Worm (Caenorhabditis elegans) whole organism, late embryonic: ENCODE results near the gene C17E7.12.

Experiments
- C08G9.2 ChIP-seq: sonication (generic microtip); optimal IDR thresholded peaks from 2 replicates; lab custom pipeline; 2016; ENCODE audit warnings: mild to moderate bottlenecking, missing genetic modification characterization, moderate library complexity, missing compliant biosample characterization
- C38D4.7 ChIP-seq: fragments of 200-800 bp; sonication (Bioruptor generic); optimal IDR thresholded peaks from 2 replicates; lab custom pipeline; 2018; ENCODE audit warnings: mild to moderate bottlenecking, missing genetic modification characterization, moderate library complexity, missing compliant biosample characterization
- K02D7.2 ChIP-seq: sonication (generic microtip); optimal IDR thresholded peaks from 2 replicates; lab custom pipeline; 2017; ENCODE audit warnings: mild to moderate bottlenecking, missing genetic modification characterization, missing compliant biosample characterization
- K09A11.1 ChIP-seq: sonication (generic microtip); optimal IDR thresholded peaks from 2 replicates; lab custom pipeline; 2017; ENCODE audit warnings: antibody characterized with exemption, mild to moderate bottlenecking, missing genetic modification characterization, missing compliant biosample characterization; ENCODE audit not compliant: insufficient read depth
- Y22D7AL.16 ChIP-seq: sonication (generic microtip); optimal IDR thresholded peaks from 2 replicates; lab custom pipeline; 2016; ENCODE audit warnings: missing genetic modification characterization, missing compliant biosample characterization
- ama-1 ChIP-seq: fragments of 150-350 bp; optimal IDR thresholded peaks from 2 replicates; lab custom pipeline; 2014
- ceh-14 ChIP-seq: sonication (generic microtip); optimal IDR thresholded peaks from 2 replicates; lab custom pipeline; 2016; ENCODE audit warnings: missing genotype, missing genetic modification characterization, missing compliant biosample characterization
- ceh-18 ChIP-seq: sonication (generic microtip); optimal IDR thresholded peaks from 2 replicates; lab custom pipeline; 2016; ENCODE audit warnings: missing genetic modification characterization, missing compliant biosample characterization
- ceh-22 ChIP-seq: sonication (generic microtip); optimal IDR thresholded peaks from 2 replicates; lab custom pipeline; 2017; ENCODE audit warnings: missing biosample characterization, missing genetic modification characterization
- ceh-30 ChIP-seq: fragments of 150-350 bp; optimal IDR thresholded peaks from 2 replicates; lab custom pipeline; 2014; ENCODE audit warnings: missing biosample characterization, missing genetic modification characterization
- ceh-34 ChIP-seq: sonication (generic microtip); optimal IDR thresholded peaks from 2 replicates; lab custom pipeline; 2016; ENCODE audit warnings: mild to moderate bottlenecking, missing genetic modification characterization, missing compliant biosample characterization
- ceh-45 ChIP-seq: fragments of 200-800 bp; sonication (Bioruptor generic); IDR thresholded peaks from 2 replicates; pipeline ENCODE4 v1.3.6; 2022; ENCODE audit warnings: missing genetic modification reagents, missing genetic modification characterization, missing compliant biosample characterization
- ceh-48 ChIP-seq: sonication (generic microtip); optimal IDR thresholded peaks from 2 replicates; lab custom pipeline; 2016; ENCODE audit warnings: missing genetic modification characterization, inconsistent platforms, missing compliant biosample characterization
- che-1 ChIP-seq: sonication (generic microtip); optimal IDR thresholded peaks from 2 replicates; lab custom pipeline; 2016; ENCODE audit warnings: mild to moderate bottlenecking, missing genetic modification characterization, missing compliant biosample characterization
- dmd-4 ChIP-seq: sonication (generic microtip); optimal IDR thresholded peaks from 2 replicates; lab custom pipeline; 2016; ENCODE audit warnings: borderline replicate concordance, missing genetic modification characterization, missing compliant biosample characterization
- dve-1 ChIP-seq: sonication (generic microtip); optimal IDR thresholded peaks from 2 replicates; lab custom pipeline; 2017; ENCODE audit warnings: antibody characterized with exemption, mild to moderate bottlenecking, missing genetic modification characterization, missing compliant biosample characterization
- elt-2 ChIP-seq: sonication (generic microtip); optimal IDR thresholded peaks from 2 replicates; lab custom pipeline; 2016; ENCODE audit warnings: missing genetic modification reagents, missing genetic modification characterization, missing compliant biosample characterization
- eyg-1 ChIP-seq: sonication (generic microtip); optimal IDR thresholded peaks from 2 replicates; lab custom pipeline; 2016; ENCODE audit warnings: missing genotype, missing genetic modification characterization, missing compliant biosample characterization
- fax-1 ChIP-seq: sonication (generic microtip); optimal IDR thresholded peaks from 2 replicates; lab custom pipeline; 2016; ENCODE audit warnings: missing genotype, missing genetic modification characterization, missing compliant biosample characterization
- fkh-10 ChIP-seq: fragments of 150-350 bp; optimal IDR thresholded peaks from 2 replicates; lab custom pipeline; 2014; ENCODE audit warnings: missing biosample characterization, missing genetic modification reagents, missing genetic modification characterization
- hlh-13 ChIP-seq: fragments of 200-800 bp; sonication (Bioruptor generic); optimal IDR thresholded peaks from 2 replicates; lab custom pipeline; 2018; ENCODE audit warnings: mild to moderate bottlenecking, missing genetic modification characterization, missing compliant biosample characterization
- hlh-6 ChIP-seq: sonication (generic microtip); optimal IDR thresholded peaks from 2 replicates; lab custom pipeline; 2016; ENCODE audit warnings: missing genotype, missing genetic modification characterization, missing compliant biosample characterization
- hlh-8 ChIP-seq: sonication (generic microtip); optimal IDR thresholded peaks from 2 replicates; lab custom pipeline; 2016; ENCODE audit warnings: missing genotype, missing genetic modification characterization, missing compliant biosample characterization
- lim-6 ChIP-seq: sonication (generic microtip); optimal IDR thresholded peaks from 2 replicates; lab custom pipeline; 2016; ENCODE audit warnings: missing genetic modification characterization, missing compliant biosample characterization
- lin-11 ChIP-seq: fragments of 200-800 bp; sonication (Bioruptor generic); optimal IDR thresholded peaks from 2 replicates; lab custom pipeline; 2018; ENCODE audit warnings: mild to moderate bottlenecking, missing genetic modification characterization, missing compliant biosample characterization
- madf-2 ChIP-seq: sonication (generic microtip); optimal IDR thresholded peaks from 2 replicates; lab custom pipeline; 2017; ENCODE audit warnings: missing genetic modification characterization, missing compliant biosample characterization
- nhr-232 ChIP-seq: sonication (generic microtip); optimal IDR thresholded peaks from 2 replicates; lab custom pipeline; 2016; ENCODE audit warnings: missing genetic modification characterization, missing compliant biosample characterization
- odd-2 ChIP-seq: sonication (generic microtip); optimal IDR thresholded peaks from 2 replicates; lab custom pipeline; 2017; ENCODE audit warnings: antibody characterized with exemption, mild to moderate bottlenecking, missing genetic modification characterization, missing compliant biosample characterization
- pat-9 ChIP-seq: fragments of 200-800 bp; sonication (Bioruptor generic); optimal IDR thresholded peaks from 2 replicates; lab custom pipeline; 2018; ENCODE audit warnings: mild to moderate bottlenecking, missing genetic modification characterization, moderate library complexity, missing compliant biosample characterization
- pax-1 ChIP-seq: fragments of 150-350 bp; optimal IDR thresholded peaks from 2 replicates; lab custom pipeline; 2014; ENCODE audit warnings: missing biosample characterization, missing genetic modification characterization
- pha-4 ChIP-seq: fragments of 150-350 bp; optimal IDR thresholded peaks from 2 replicates; lab custom pipeline; 2018; ENCODE audit warnings: missing biosample characterization, missing genetic modification reagents, missing genetic modification characterization
- ref-2 ChIP-seq: sonication (generic microtip); optimal IDR thresholded peaks from 2 replicates; lab custom pipeline; 2016; ENCODE audit warnings: missing genetic modification characterization, missing compliant biosample characterization
- ttx-3 ChIP-seq: sonication (generic microtip); optimal IDR thresholded peaks from 2 replicates; lab custom pipeline; 2016; ENCODE audit warnings: missing genetic modification reagents, missing genetic modification characterization, missing compliant biosample characterization
- unc-42 ChIP-seq: sonication (generic microtip); optimal IDR thresholded peaks from 2 replicates; lab custom pipeline; 2016; ENCODE audit warnings: missing genotype, missing genetic modification characterization, missing compliant biosample characterization
- unc-86 ChIP-seq: sonication (generic microtip); optimal IDR thresholded peaks from 2 replicates; lab custom pipeline; 2016; ENCODE audit warnings: missing genetic modification characterization, missing compliant biosample characterization
- ztf-16 ChIP-seq: sonication (generic microtip); optimal IDR thresholded peaks from 2 replicates; lab custom pipeline; 2017; ENCODE audit warnings: missing genetic modification characterization, missing compliant biosample characterization

C17E7.12 gene

ce11 chrV:3877242-3877641, 14.6 kb downstream of the C17E7.12 start:
- TF ChIP-seq hlh-8 (tag; lab: Kevin White, UChicago) = no peak
- no peak for TF ChIP-seq ceh-18 (tag; lab: Kevin White, UChicago)
- TF ChIP-seq ceh-14 (tag; lab: Kevin White, UChicago) = no peak
- TF ChIP-seq Y22D7AL.16 (tag; lab: Kevin White, UChicago) = no peak

ce11 chrV:3874102-3874744, 17.6 kb downstream of the C17E7.12 start, which contains the start of gene nhr-158:
nhr-158 (minus strand) TSS chrV:3874152.
- TF ChIP-seq ceh-34 (tag; lab: Kevin White, UChicago) = no peak
- TF ChIP-seq K02D7.2 = no peak
- no peak for TF ChIP-seq ceh-45 (GFP tag; lab: Robert Waterston, UW)
- no peak for TF ChIP-seq C38D4.7 (GFP tag; lab: Kevin White, UChicago)
- no peak for TF ChIP-seq K09A11.1
- TF ChIP-seq ceh-18 (tag; lab: Kevin White, UChicago) = no peak
- no peak for TF ChIP-seq fkh-10 (GFP tag; lab: Kevin White, UChicago)
- no peak for TF ChIP-seq eyg-1 (tag; lab: Kevin White, UChicago)
- TF ChIP-seq fax-1 (tag; lab: Kevin White, UChicago) = no peak
- no peak for TF ChIP-seq unc-86 (tag; lab: Kevin White, UChicago)

- TF ChIP-seq ceh-22 (no peak), dmd-4 (tag; lab: Kevin White, UChicago) (no peak), pha-4 (tag; lab: Kevin White, UChicago) (no peak), ttx-3 (tag; lab: Kevin White, UChicago) (no peak), C38D4.7 (GFP tag; lab: Kevin White, UChicago) (no peak), dve-1 (tag; lab: Kevin White, UChicago) (no peak), ref-2 (tag; lab: Kevin White, UChicago) (no peak), odd-2 (no peak), fax-1 (tag; lab: Kevin White, UChicago) (no peak)
These were observed 21.5 kb downstream of the C17E7.12 start for ce11 chrV:3870359-3870758.

- no peak for TF ChIP-seq unc-42 (tag; lab: Kevin White, UChicago)
- TF ChIP-seq ref-2 (tag; lab: Kevin White, UChicago) = no peak
- TF ChIP-seq lim-6 = no peak
- TF ChIP-seq dmd-4 (tag; lab: Kevin White, UChicago) = no peak
- no peak for TF ChIP-seq C38D4.7 (GFP tag; lab: Kevin White, UChicago)
- TF ChIP-seq ztf-16 = no peak
- no peak for TF ChIP-seq C08G9.2 (tag; lab: Kevin White, UChicago)
- TF ChIP-seq hlh-6 (tag; lab: Kevin White, UChicago) = no peak
- TF ChIP-seq K09A11.1 = no peak
- no peak for TF ChIP-seq pat-9 (tag; lab: Kevin White, UChicago)
- no peak for TF ChIP-seq ceh-48 (tag; lab: Kevin White, UChicago)
- no peak for TF ChIP-seq elt-2 (tag; lab: Kevin White, UChicago)
- TF ChIP-seq ceh-45 (GFP tag; lab: Robert Waterston, UW) = no peak
- no peak for TF ChIP-seq ceh-30
- TF ChIP-seq ceh-22 = no peak
These were observed 22.9 kb downstream of the C17E7.12 start, which contains the start of gene nhr-157 for ce11 chrV:3868905-3869304. nhr-157 (minus strand) TSS chrV:3869005.

ce11 chrV:3865273-3865672, 26.5 kb downstream of the C17E7.12 start:
- TF ChIP-seq ceh-30 (no peak), ceh-14 (tag; lab: Kevin White, UChicago) (no peak), C38D4.7 (GFP tag; lab: Kevin White, UChicago) (no peak), pax-1 (tag; lab: Kevin White, UChicago) (no peak), ceh-18 (tag; lab: Kevin White, UChicago) (no peak), ama-1 (no peak), lin-11 (tag; lab: Kevin White, UChicago) (no peak), eyg-1 (tag; lab: Kevin White, UChicago) (no peak), K02D7.2 (no peak), dmd-4 (tag; lab: Kevin White, UChicago) (no peak), che-1 (tag; lab: Kevin White, UChicago) (no peak), nhr-232 (no peak), hlh-13 (GFP tag; lab: Kevin White, UChicago) (no peak), madf-2 (no peak)
